Worm (Caenorhabditis elegans): ENCODE data around the gene R05H5.3.

R05H5.3 gene

ce11 chrII:10174338-10174737, 23.1 kb upstream of the R05H5.3 start, which contains the start of gene F33H1.4 (continued):
- no peak for TF ChIP-seq isw-1 (GFP tag; IDR thresholded peaks at IDR 0.05)
- no peak for TF ChIP-seq sptf-1 (tag; optimal IDR thresholded peaks at IDR 0.05)
- no peak for TF ChIP-seq nhr-28 (tag; optimal IDR thresholded peaks at IDR 0.05)
- no peak for TF ChIP-seq pqm-1 (tag; optimal IDR thresholded peaks at IDR 0.05)

ce11 chrII:10182634-10183033, 14.8 kb upstream of the R05H5.3 start, which contains the start of gene srd-1:
srd-1 (minus strand) TSS chrII:10182734.
- no peak for TF ChIP-seq fkh-10 (GFP tag; optimal IDR thresholded peaks at IDR 0.05)
- no peak for TF ChIP-seq hpl-2 (GFP tag; optimal IDR thresholded peaks at IDR 0.05)

ce11 chrII:10187808-10188207, 9.6 kb upstream of the R05H5.3 start, which contains the start of gene srd-2:
srd-2 (minus strand) TSS chrII:10187908.
- TF ChIP-seq lin-13 (GFP tag; optimal IDR thresholded peaks at IDR 0.05), result no peak
- no peak for TF ChIP-seq mef-2 (tag; optimal IDR thresholded peaks at IDR 0.05)
- TF ChIP-seq elt-2 (tag; optimal IDR thresholded peaks at IDR 0.05), result no peak

ce11 chrII:10189369-10189768, 8.1 kb upstream of the R05H5.3 start, which contains the start of gene cdc-25.4:
cdc-25.4 (minus strand) TSS chrII:10189469.
- no peak for TF ChIP-seq nhr-77 (tag; optimal IDR thresholded peaks at IDR 0.05)
- no peak for TF ChIP-seq C04F5.9 (tag; optimal IDR thresholded peaks at IDR 0.05)
- no peak for TF ChIP-seq ceh-90 (tag; optimal IDR thresholded peaks at IDR 0.05)
- TF ChIP-seq jun-1 (tag; optimal IDR thresholded peaks at IDR 0.05), result no peak
- TF ChIP-seq ama-1 (optimal IDR thresholded peaks at IDR 0.05), result no peak
- no peak for TF ChIP-seq xbp-1 (tag; optimal IDR thresholded peaks at IDR 0.05)
- TF ChIP-seq isw-1 (GFP tag; IDR thresholded peaks at IDR 0.05), result no peak

- TF ChIP-seq efl-1 (optimal IDR thresholded peaks at IDR 0.05), result no peak
- no peak for TF ChIP-seq efl-1 (GFP tag; optimal IDR thresholded peaks at IDR 0.05 in 1 of 2)
- no peak for TF ChIP-seq unc-130 (tag; optimal IDR thresholded peaks at IDR 0.05)
- no peak for TF ChIP-seq dpl-1 (GFP tag; optimal IDR thresholded peaks at IDR 0.05)
- no peak for TF ChIP-seq snpc-4 (tag; optimal IDR thresholded peaks at IDR 0.05)
- no peak for TF ChIP-seq tlp-1 (tag; optimal IDR thresholded peaks at IDR 0.05)
- TF ChIP-seq hlh-4 (tag; optimal IDR thresholded peaks at IDR 0.05), result no peak
- no peak for TF ChIP-seq xbp-1 (tag; optimal IDR thresholded peaks at IDR 0.05)
- no peak for TF ChIP-seq sox-4 (tag; optimal IDR thresholded peaks at IDR 0.05)
- TF ChIP-seq unc-86 (tag; optimal IDR thresholded peaks at IDR 0.05), result no peak
- no peak for TF ChIP-seq egl-13 (tag; optimal IDR thresholded peaks at IDR 0.05)
- TF ChIP-seq C16A3.4 (tag; optimal IDR thresholded peaks at IDR 0.05), result no peak
- no peak for TF ChIP-seq nhr-71 (tag; optimal IDR thresholded peaks at IDR 0.05)
Measured at ce11 chrII:10192207-10192606, 5.2 kb upstream of the R05H5.3 start, which contains the start of gene R05H5.7. R05H5.7 (plus strand) TSS chrII:10192507.

ce11 chrII:10194605-10195004, 2.8 kb upstream of the R05H5.3 start, which contains the start of gene srb-6:
srb-6 (plus strand) TSS chrII:10194905.
- TF ChIP-seq aha-1 (tag; optimal IDR thresholded peaks at IDR 0.05) (no peak), nhr-85 (tag) (no peak), zag-1 (tag; optimal IDR thresholded peaks at IDR 0.05) (no peak), skn-1 (tag; optimal IDR thresholded peaks at IDR 0.05) (no peak)

ce11 chrII:10198486-10198885, 1.1 kb downstream of the R05H5.3 start:
- TF ChIP-seq mep-1 (tag; optimal IDR thresholded peaks at IDR 0.05) (no peak), elt-2 (tag; optimal IDR thresholded peaks at IDR 0.05) (no peak), skn-1 (tag; optimal IDR thresholded peaks at IDR 0.05) (no peak), unc-98 (GFP tag; IDR thresholded peaks at IDR 0.05) (no peak), mdl-1 (tag; optimal IDR thresholded peaks at IDR 0.05) (no peak), snpc-4 (tag; optimal IDR thresholded peaks at IDR 0.05) (no peak), xbp-1 (tag; optimal IDR thresholded peaks at IDR 0.05) (no peak), swsn-7 (tag; optimal IDR thresholded peaks at IDR 0.05) (no peak), aha-1 (tag; optimal IDR thresholded peaks at IDR 0.05) (no peak), nhr-47 (tag; optimal IDR thresholded peaks at IDR 0.05) (no peak), F16B12.6 (tag; optimal IDR thresholded peaks at IDR 0.05) (no peak), unc-86 (tag; optimal IDR thresholded peaks at IDR 0.05) (no peak), tlp-1 (tag; optimal IDR thresholded peaks at IDR 0.05) (no peak), unc-62 (GFP tag; optimal IDR thresholded peaks at IDR 0.05) (no peak), nhr-90 (tag; optimal IDR thresholded peaks at IDR 0.05; ENCODE audit: poor library complexity) (no peak), ztf-11 (tag; optimal IDR thresholded peaks at IDR 0.05) (no peak), unc-30 (tag; optimal IDR thresholded peaks at IDR 0.05) (no peak)

All from whole organism, L1 larva.